Worm (Caenorhabditis elegans) whole organism, midembryonic: ENCODE data around the gene B0457.2.

Source experiments
- T22C8.4 ChIP-seq: fragments of 200-800 bp; sonication (Bioruptor generic); IDR thresholded peaks from 2 replicates; pipeline ENCODE4 v1.3.6; 2022; ENCODE audit warnings: missing genetic modification characterization, missing compliant biosample characterization
- cog-1 ChIP-seq: sonication (generic microtip); optimal IDR thresholded peaks from 2 replicates; lab custom pipeline; 2016; ENCODE audit warnings: missing genetic modification characterization, missing compliant biosample characterization
- flt-1 ChIP-seq: fragments of 200-800 bp; sonication (Bioruptor generic); IDR thresholded peaks from 2 replicates; pipeline ENCODE4 v1.3.6; 2022; ENCODE audit warnings: missing genetic modification characterization, missing compliant biosample characterization
- klf-2 ChIP-seq: fragments of 200-800 bp; sonication (Bioruptor generic); conservative IDR thresholded peaks from 2 replicates; pipeline ENCODE4 v1.3.6; 2022; ENCODE audit warnings: missing genetic modification reagents, missing genetic modification characterization, missing compliant biosample characterization
- med-1 ChIP-seq: sonication (generic microtip); optimal IDR thresholded peaks from 2 replicates; lab custom pipeline; 2017; ENCODE audit warnings: missing genetic modification characterization, mild to moderate bottlenecking, missing compliant biosample characterization, antibody characterized with exemption, missing genetic modification reagents; ENCODE audit not compliant: insufficient read depth
- ref-1 ChIP-seq: fragments of 200-800 bp; sonication (Bioruptor generic); conservative IDR thresholded peaks from 2 replicates; pipeline ENCODE4 v1.3.6; 2022; ENCODE audit warnings: missing genetic modification reagents, missing genetic modification characterization, missing compliant biosample characterization
- tab-1 ChIP-seq: fragments of 200-800 bp; sonication (Bioruptor generic); IDR thresholded peaks from 2 replicates; pipeline ENCODE4 v1.3.6; 2022; ENCODE audit warnings: missing genetic modification characterization, missing compliant biosample characterization
- ztf-23 ChIP-seq: fragments of 200-800 bp; sonication (Bioruptor generic); IDR thresholded peaks from 2 replicates; pipeline ENCODE4 v1.3.6; 2022; ENCODE audit warnings: missing genetic modification reagents, missing genetic modification characterization, missing compliant biosample characterization
- ztf-29 ChIP-seq: fragments of 200-800 bp; sonication (Bioruptor generic); IDR thresholded peaks from 2 replicates; pipeline ENCODE4 v1.3.6; 2022; ENCODE audit warnings: missing genetic modification reagents, missing genetic modification characterization, missing compliant biosample characterization

B0457.2 gene

DNA sequence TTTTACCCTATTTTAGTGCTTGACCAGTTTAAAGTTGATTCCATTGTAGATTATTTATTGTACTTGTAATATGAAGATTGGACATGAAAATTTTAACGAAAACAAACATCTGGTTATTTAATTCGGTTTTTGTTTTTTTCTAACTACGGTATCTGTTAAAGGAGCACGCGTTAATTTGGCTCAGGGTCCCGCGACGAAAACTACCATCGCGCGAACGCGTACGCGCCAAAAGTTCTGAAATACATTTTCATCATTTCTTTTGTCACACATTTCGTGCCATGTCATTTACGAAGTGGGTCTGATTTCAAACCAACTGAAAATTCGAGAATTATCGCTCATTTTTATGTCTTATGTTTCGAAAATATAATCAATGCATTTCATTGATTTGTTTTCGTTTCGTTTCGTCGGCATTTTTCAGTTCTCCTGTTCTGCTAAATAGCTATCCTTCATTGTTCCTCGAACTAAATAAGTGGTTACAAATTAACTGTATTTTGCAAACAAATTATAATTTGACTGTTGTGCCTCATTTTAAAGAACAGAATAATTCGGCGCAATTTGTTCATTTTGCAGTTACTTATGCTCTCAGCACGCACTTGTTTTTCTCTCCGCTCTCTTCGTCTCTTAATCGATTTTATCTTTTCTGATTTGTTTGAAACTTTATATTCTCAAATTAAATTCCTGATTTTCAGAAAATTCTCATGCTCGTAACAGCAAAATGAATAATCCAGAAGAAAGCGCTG lies 7.5 kb upstream of the B0457.2 start, which contains the start of gene T21B10.3:
TSS of gene T21B10.3 (plus strand) at position 690 of the 740 bp plus-strand sequence.
- no peak for TF ChIP-seq ztf-23 (GFP tag; lab: Robert Waterston, UW)
- no peak for TF ChIP-seq ref-1
- TF ChIP-seq flt-1 (GFP tag; lab: Robert Waterston, UW) = no peak
- TF ChIP-seq tab-1 = no peak
- TF ChIP-seq ztf-29 (GFP tag; lab: Robert Waterston, UW) = no peak
- TF ChIP-seq med-1 (GFP tag; lab: Kevin White, UChicago) = no peak
- TF ChIP-seq cog-1 (tag; lab: Kevin White, UChicago) = no peak

DNA sequence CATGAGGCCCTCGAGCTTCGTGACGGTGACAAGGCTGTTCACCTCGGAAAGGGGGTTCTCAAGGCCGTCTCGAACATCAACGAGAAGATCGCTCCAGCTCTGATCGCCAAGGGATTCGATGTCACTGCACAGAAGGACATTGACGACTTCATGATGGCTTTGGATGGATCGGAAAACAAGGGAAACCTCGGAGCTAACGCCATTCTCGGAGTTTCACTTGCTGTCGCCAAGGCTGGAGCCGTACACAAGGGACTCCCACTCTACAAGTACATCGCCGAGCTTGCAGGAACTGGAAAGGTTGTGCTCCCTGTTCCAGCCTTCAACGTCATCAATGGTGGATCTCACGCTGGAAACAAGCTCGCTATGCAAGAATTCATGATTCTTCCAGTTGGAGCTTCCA lies 6.0 kb upstream of the B0457.2 start:
- TF ChIP-seq flt-1 (GFP tag; lab: Robert Waterston, UW) (no peak), cog-1 (tag; lab: Kevin White, UChicago) (no peak), tab-1 (no peak), klf-2 (GFP tag; lab: Robert Waterston, UW) (no peak), ztf-29 (GFP tag; lab: Robert Waterston, UW) (no peak), ztf-23 (GFP tag; lab: Robert Waterston, UW) (no peak), ref-1 (no peak), med-1 (GFP tag; lab: Kevin White, UChicago) (no peak), T22C8.4 (GFP tag; lab: Robert Waterston, UW) (no peak)

DNA sequence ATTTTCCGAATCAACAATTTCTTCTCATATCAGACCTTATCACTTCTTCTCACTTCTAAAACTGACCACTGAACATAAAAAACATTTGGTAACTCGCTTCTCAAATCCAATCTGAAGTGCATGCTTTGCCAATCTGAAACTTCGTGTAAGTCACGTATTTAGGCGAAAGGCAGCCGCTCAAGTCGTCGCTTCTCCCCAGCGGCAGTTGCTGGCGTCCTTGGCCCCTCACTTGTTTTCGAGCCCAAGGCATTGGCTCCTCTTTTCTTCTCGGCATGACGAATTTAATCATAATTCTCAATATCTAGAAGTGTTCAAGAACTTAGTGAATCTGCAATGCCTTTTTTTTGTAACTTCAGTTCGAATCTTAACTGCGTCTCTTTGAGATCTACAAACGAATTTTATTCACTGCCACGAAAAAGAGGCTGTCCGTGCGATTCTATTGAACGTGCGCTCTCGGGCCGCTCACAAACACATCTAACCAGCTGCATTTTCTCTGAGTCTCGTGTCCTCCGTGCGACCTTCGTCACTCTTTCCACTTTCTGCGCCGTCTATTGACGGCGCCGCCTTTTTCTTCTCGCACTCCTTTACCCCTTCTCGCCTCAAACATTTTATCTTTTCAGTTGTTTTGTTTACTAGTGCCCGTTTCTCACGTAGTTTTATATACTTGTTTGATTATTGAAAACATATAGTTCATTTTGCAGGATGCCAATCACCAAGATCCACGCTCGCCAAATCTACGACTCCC lies 5.2 kb upstream of the B0457.2 start:
- TF ChIP-seq cog-1 (tag; lab: Kevin White, UChicago) = no peak
- TF ChIP-seq ztf-23 (GFP tag; lab: Robert Waterston, UW) = no peak

DNA sequence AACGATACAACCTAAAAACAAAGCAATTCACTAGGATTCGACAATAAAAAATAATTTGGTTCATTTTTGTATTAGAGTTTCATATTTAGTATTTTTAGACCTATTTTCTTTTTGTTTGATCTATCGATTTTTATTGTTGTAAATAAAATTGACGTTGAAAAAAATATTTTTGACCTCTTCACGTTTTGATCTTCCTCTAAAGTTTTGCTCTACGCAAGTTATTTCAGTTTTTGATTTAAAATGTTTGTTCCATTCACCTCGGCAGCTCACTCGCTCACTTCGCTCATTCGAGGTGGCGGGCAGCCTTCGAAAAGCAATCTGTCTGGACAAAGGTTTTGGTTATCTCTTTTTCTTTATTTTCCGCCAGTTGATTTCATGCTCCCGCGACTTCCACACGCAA lies 4.4 kb upstream of the B0457.2 start, which contains the start of gene enol-1:
TSS of gene enol-1 (plus strand) at position 235 of the 400 bp plus-strand sequence.
- TF ChIP-seq med-1 (GFP tag; lab: Kevin White, UChicago) = no peak
- no peak for TF ChIP-seq flt-1 (GFP tag; lab: Robert Waterston, UW)
- TF ChIP-seq klf-2 (GFP tag; lab: Robert Waterston, UW) = no peak
- TF ChIP-seq cog-1 (tag; lab: Kevin White, UChicago) = no peak
- TF ChIP-seq ztf-23 (GFP tag; lab: Robert Waterston, UW) = no peak
- no peak for TF ChIP-seq T22C8.4 (GFP tag; lab: Robert Waterston, UW)
- no peak for TF ChIP-seq tab-1
- TF ChIP-seq ztf-29 (GFP tag; lab: Robert Waterston, UW) = no peak
- TF ChIP-seq ref-1 = no peak

DNA sequence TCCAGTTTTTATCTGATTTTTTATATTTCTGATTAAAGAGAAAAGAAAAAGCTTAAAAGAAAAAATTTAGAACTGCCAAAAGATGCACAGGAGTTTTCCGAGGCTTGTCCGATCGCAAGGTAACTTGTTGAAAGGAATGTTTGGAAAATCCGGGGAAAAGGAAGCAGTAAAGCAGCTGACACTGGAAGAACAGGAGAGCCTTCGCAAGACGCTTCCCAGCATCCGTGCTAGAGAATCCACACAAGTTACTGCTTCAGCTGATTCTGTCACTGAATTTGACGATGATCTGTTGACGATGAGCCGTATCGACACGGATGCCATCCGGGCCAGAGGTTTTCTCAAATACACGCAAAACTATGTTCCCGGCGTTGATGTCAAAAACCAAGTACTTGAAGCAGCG lies 3.4 kb upstream of the B0457.2 start, which contains the start of gene mrpl-50:
TSS of gene mrpl-50 (plus strand) at position 71 of the 400 bp plus-strand sequence.
- TF ChIP-seq ref-1 (no peak), med-1 (GFP tag; lab: Kevin White, UChicago) (no peak)

DNA sequence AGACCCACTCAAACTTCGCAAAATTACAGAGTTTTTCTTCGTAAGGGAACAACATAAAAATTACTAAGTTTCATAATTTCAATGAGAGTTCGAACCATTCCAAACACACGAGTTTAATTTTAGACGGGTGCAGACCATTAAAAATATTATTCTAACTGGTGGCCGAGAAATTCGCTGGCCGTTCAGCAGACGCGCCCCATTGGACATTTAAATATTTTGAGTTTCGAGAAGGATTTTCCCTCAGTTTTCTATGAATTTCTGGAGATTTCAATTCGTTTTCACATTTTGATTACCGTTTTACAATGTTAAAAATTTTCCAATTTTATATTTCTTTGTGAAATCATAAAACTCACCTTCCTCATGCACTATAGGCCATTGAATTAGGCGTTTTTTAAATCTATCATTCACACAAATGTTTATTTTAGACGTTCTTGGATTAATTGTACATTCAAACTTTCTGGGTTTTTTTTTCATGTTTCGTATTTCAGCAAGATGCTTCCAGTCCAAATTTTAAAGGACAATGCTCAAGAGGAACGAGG lies 971 bp upstream of the B0457.2 start, which contains the start of gene cct-2:
TSS of gene cct-2 (plus strand) at position 489 of the 539 bp plus-strand sequence.
- no peak for TF ChIP-seq flt-1 (GFP tag; lab: Robert Waterston, UW)
- no peak for TF ChIP-seq T22C8.4 (GFP tag; lab: Robert Waterston, UW)
- no peak for TF ChIP-seq tab-1
- TF ChIP-seq ztf-23 (GFP tag; lab: Robert Waterston, UW) = no peak
- no peak for TF ChIP-seq ref-1
- TF ChIP-seq cog-1 (tag; lab: Kevin White, UChicago) = no peak
- no peak for TF ChIP-seq med-1 (GFP tag; lab: Kevin White, UChicago)

DNA sequence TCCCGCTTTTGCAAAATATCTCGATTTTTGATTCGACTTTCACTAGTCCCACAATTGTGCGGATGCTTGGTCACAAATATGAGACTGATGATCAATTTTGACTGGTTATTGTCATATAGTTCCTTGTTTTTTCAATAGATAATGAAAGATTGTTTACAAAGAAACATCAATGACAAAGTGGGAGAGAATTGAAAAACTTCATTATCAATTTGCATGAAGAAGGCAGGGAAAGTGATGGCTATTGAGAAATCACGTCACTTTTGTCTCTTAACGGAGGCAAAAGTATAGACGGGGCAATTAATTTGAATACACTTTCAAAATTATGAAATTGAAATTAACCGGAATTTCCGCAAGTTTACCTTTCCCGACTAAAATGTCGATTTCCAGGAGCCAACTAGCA lies 3.2 kb downstream of the B0457.2 start:
- TF ChIP-seq med-1 (GFP tag; lab: Kevin White, UChicago) (no peak), T22C8.4 (GFP tag; lab: Robert Waterston, UW) (no peak), cog-1 (tag; lab: Kevin White, UChicago) (no peak), ref-1 (no peak), tab-1 (no peak), ztf-23 (GFP tag; lab: Robert Waterston, UW) (no peak), ztf-29 (GFP tag; lab: Robert Waterston, UW) (no peak), flt-1 (GFP tag; lab: Robert Waterston, UW) (no peak), klf-2 (GFP tag; lab: Robert Waterston, UW) (no peak)

DNA sequence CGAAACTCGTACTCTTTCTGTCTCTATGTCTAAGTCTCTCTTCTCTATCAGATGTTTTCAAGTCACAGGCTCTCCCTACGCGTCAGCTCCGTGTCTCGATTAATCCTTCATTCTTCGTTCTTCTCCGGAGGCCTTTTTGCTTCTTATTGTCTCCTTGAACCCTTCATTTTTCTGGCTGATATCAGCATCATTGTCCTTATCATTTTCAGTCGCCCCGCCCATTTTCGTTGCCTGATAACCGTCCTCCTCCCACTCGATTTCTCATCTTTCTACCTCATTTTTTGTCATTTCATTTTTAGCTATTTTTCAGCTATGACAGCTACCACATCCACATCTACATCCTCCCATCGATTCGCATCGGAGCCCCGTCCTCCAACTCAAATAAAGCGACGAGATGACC lies 4.2 kb downstream of the B0457.2 start, which contains the start of gene B0457.6:
TSS of gene B0457.6 (plus strand) at position 284 of the 400 bp plus-strand sequence.
- TF ChIP-seq med-1 (GFP tag; lab: Kevin White, UChicago) (no peak), T22C8.4 (GFP tag; lab: Robert Waterston, UW) (no peak), ref-1 (no peak), cog-1 (tag; lab: Kevin White, UChicago) (no peak), ztf-23 (GFP tag; lab: Robert Waterston, UW) (no peak), tab-1 (no peak), ztf-29 (GFP tag; lab: Robert Waterston, UW) (no peak), klf-2 (GFP tag; lab: Robert Waterston, UW) (no peak), flt-1 (GFP tag; lab: Robert Waterston, UW) (no peak)

DNA sequence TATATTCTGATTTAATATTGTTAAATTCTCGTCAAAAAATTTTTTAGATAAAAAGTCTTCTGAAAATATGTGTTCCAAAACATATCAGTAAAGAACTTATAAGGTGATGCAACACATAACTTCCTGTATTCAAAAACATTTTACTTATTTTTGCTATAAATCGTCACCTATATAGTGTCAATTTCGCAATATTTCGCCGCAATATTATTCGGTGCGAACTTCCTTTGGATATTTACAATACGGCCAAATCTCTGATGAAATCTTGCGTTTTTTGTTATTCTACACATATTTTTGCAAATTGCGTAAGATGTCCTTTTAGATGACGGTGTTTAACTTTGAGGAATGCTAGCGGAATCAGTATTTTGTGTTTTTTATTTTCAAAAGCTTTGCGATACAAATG lies 4.9 kb downstream of the B0457.2 start:
- TF ChIP-seq ref-1 (no peak), ztf-23 (GFP tag; lab: Robert Waterston, UW) (no peak), cog-1 (tag; lab: Kevin White, UChicago) (no peak), klf-2 (GFP tag; lab: Robert Waterston, UW) (no peak)
